Worm (Caenorhabditis elegans): Measurements from ENCODE around the gene Y116F11B.9.

The Y116F11B.9 gene

DNA sequence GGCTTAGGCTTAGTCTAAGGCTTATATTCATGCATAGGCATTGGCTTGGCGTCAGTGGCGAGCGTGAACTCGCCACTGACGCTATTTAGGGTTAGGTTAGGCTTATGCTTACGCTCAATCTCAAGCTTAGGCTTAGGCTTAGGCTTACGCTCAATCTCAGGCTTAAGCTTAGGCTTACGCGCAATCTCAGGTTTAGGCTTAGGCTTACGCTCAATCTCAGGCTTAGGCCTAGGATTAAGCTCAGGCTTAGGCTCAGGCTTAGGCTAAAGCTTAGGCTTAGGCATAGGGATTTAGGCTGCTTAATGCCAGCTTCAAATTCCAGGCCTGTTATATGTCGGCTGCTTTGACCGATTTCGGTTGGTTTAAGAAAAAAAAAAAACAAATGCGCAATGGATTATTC is 47.6 kb downstream of the Y116F11B.9 start:
- TF ChIP-seq ceh-34 (tag; optimal IDR thresholded peaks at IDR 0.05) (no peak), tbx-2 (tag; optimal IDR thresholded peaks at IDR 0.05) (no peak), ets-4 (tag; optimal IDR thresholded peaks at IDR 0.05) (no peak), C38D4.7 (GFP tag; optimal IDR thresholded peaks at IDR 0.05) (no peak), gmeb-2 (tag; optimal IDR thresholded peaks at IDR 0.05) (no peak), dve-1 (tag; optimal IDR thresholded peaks at IDR 0.05) (peak; percentile 91), syd-9 (tag; optimal IDR thresholded peaks at IDR 0.05) (no peak)

DNA sequence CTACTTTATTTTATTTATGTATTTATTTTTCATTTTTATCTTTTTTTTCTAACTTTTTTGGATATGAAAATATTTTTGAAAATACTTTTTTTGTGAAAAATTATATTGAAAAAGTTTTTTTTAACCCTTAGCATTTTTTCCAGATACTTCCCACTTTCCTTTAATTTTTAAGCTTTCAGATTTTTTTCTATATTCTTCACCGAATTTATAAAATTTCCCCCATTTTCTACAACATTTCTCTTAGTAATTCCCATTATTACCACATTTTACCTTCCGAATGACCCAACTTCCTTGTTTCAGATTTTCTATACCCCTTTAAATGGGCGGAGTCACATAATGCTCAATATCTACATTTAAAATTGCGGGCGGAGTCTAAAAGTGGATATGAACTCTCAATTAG is 53.0 kb downstream of the Y116F11B.9 start, which contains the start of gene daf-28:
Gene daf-28 (plus strand): TSS at position 301 of the 400 bp plus-strand sequence.
- TF ChIP-seq dmd-4 (tag; optimal IDR thresholded peaks at IDR 0.05; ENCODE audit: borderline replicate concordance) (no peak), nfya-1 (tag; optimal IDR thresholded peaks at IDR 0.05) (no peak), hlh-15 (tag; optimal IDR thresholded peaks at IDR 0.05) (no peak), ceh-30 (tag; optimal IDR thresholded peaks at IDR 0.05) (no peak), ztf-16 (tag; optimal IDR thresholded peaks at IDR 0.05) (no peak), pat-9 (tag; optimal IDR thresholded peaks at IDR 0.05) (no peak), T23F11.4 (GFP tag; optimal IDR thresholded peaks at IDR 0.05) (no peak), pax-1 (tag; optimal IDR thresholded peaks at IDR 0.05) (no peak), Y22D7AL.16 (tag; optimal IDR thresholded peaks at IDR 0.05) (no peak), ceh-48 (tag; optimal IDR thresholded peaks at IDR 0.05) (no peak), nhr-11 (tag; optimal IDR thresholded peaks at IDR 0.05) (no peak), ceh-24 (tag; optimal IDR thresholded peaks at IDR 0.05) (no peak), fkh-10 (GFP tag; optimal IDR thresholded peaks at IDR 0.05) (no peak), F13H6.1 (tag; optimal IDR thresholded peaks at IDR 0.05) (no peak)

DNA sequence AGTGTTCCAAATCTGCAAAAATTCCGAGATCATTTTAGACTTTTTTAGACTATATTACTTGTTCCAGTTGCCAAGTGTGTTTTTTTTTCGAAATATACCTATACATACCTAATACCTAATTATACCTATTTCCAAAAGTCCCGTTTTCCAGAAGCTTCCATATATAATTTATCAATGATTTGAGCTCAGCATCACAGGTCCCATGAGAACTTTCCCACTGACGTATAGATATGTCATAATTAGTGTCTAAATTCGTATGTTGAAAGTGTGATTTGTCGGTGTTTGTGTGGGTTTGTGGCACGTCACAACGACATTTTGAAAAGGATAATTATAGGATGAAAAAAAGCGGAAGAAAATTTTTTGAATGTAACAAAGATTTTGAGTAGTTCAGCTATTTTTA is 62.2 kb downstream of the Y116F11B.9 start:
- TF ChIP-seq T23F11.4 (GFP tag; optimal IDR thresholded peaks at IDR 0.05): no peak
- TF ChIP-seq syd-9 (tag; optimal IDR thresholded peaks at IDR 0.05): no peak
- no peak for TF ChIP-seq nhr-11 (tag; optimal IDR thresholded peaks at IDR 0.05)
- no peak for TF ChIP-seq ref-2 (tag; optimal IDR thresholded peaks at IDR 0.05)
- no peak for TF ChIP-seq pax-1 (tag; optimal IDR thresholded peaks at IDR 0.05)
- no peak for TF ChIP-seq che-1 (tag; optimal IDR thresholded peaks at IDR 0.05)
- TF ChIP-seq ceh-6 (GFP tag; optimal IDR thresholded peaks at IDR 0.05): no peak
